Fruit fly (Drosophila melanogaster) whole organism, prepupa: ENCODE data around the gene Cortactin.
A peak's percentile ranks its signal among the peaks of the same experiment; 100 is the strongest.

Experiments
- Blimp-1 ChIP-seq: fragments of 200-800 bp; sonication (Bioruptor generic); optimal IDR thresholded peaks from 3 replicates; lab custom pipeline; 2017; ENCODE audit warnings: missing biosample characterization, missing genetic modification characterization, mild to moderate bottlenecking, moderate library complexity, missing genetic modification reagents
- CG10669 ChIP-seq: fragments of 200-800 bp; sonication (Bioruptor generic); optimal IDR thresholded peaks from 3 replicates; lab custom pipeline; 2018; ENCODE audit warnings: missing biosample characterization, mild to moderate bottlenecking, missing genetic modification characterization, moderate library complexity
- CG11294 ChIP-seq: fragments of 200-800 bp; sonication (Bioruptor generic); IDR thresholded peaks from 2 replicates; pipeline ENCODE4 v1.3.6; 2022; ENCODE audit warnings: missing biosample characterization, missing genetic modification characterization
- CG11762 ChIP-seq: fragments of 200-800 bp; sonication (Bioruptor generic); optimal IDR thresholded peaks from 3 replicates; lab custom pipeline; 2016; ENCODE audit warnings: missing biosample characterization, missing genetic modification characterization; ENCODE audit not compliant: insufficient read depth
- CG16779 ChIP-seq: fragments of 200-800 bp; sonication (Bioruptor generic); optimal IDR thresholded peaks from 3 replicates; lab custom pipeline; 2017; ENCODE audit warnings: missing biosample characterization, mild to moderate bottlenecking, missing genetic modification characterization
- CG32006 ChIP-seq: fragments of 200-800 bp; sonication (Bioruptor generic); optimal IDR thresholded peaks from 3 replicates; lab custom pipeline; 2017; ENCODE audit warnings: missing biosample characterization, mild to moderate bottlenecking, missing genetic modification characterization
- CG34406 ChIP-seq: fragments of 200-800 bp; sonication (Bioruptor generic); optimal IDR thresholded peaks from 3 replicates; lab custom pipeline; 2016; ENCODE audit warnings: missing biosample characterization, missing genetic modification characterization
- CG3919 ChIP-seq: fragments of 200-800 bp; sonication (Bioruptor generic); optimal IDR thresholded peaks from 3 replicates; lab custom pipeline; 2016; ENCODE audit warnings: missing biosample characterization, missing genetic modification characterization
- CG4318 ChIP-seq: fragments of 200-800 bp; sonication (Bioruptor generic); optimal IDR thresholded peaks from 3 replicates; lab custom pipeline; 2017; ENCODE audit warnings: missing biosample characterization, mild to moderate bottlenecking, missing genetic modification characterization
- CG6276 ChIP-seq: fragments of 200-800 bp; sonication (Bioruptor generic); optimal IDR thresholded peaks from 2 replicates; lab custom pipeline; 2017; ENCODE audit warnings: missing biosample characterization, mild to moderate bottlenecking, missing genetic modification characterization
- CG6792 ChIP-seq: fragments of 200-800 bp; sonication (Bioruptor generic); optimal IDR thresholded peaks from 3 replicates; lab custom pipeline; 2016; ENCODE audit warnings: missing biosample characterization, missing genetic modification characterization
- CG7368 ChIP-seq: fragments of 200-800 bp; sonication (Bioruptor generic); optimal IDR thresholded peaks from 3 replicates; lab custom pipeline; 2016; ENCODE audit warnings: missing biosample characterization, missing genetic modification characterization
- CG8119 ChIP-seq: fragments of 200-800 bp; sonication (Bioruptor generic); IDR thresholded peaks from 3 replicates; pipeline ENCODE4 v1.3.6; 2022; ENCODE audit warnings: missing biosample characterization, missing genetic modification characterization
- CG8319 ChIP-seq: fragments of 200-800 bp; sonication (Bioruptor generic); optimal IDR thresholded peaks from 3 replicates; lab custom pipeline; 2016; ENCODE audit warnings: missing biosample characterization, missing genetic modification characterization
- CG9139 ChIP-seq: fragments of 200-800 bp; sonication (Bioruptor generic); optimal IDR thresholded peaks from 3 replicates; lab custom pipeline; 2017; ENCODE audit warnings: missing biosample characterization, mild to moderate bottlenecking, missing genetic modification characterization
- Eip75B ChIP-seq: fragments of 200-800 bp; sonication (Bioruptor generic); optimal IDR thresholded peaks from 3 replicates; lab custom pipeline; 2016; ENCODE audit warnings: missing biosample characterization, missing genetic modification characterization
- Eip78C ChIP-seq: fragments of 200-800 bp; sonication (Bioruptor generic); peaks from one replicate; lab custom pipeline; 2016; ENCODE audit warnings: missing biosample characterization, missing genetic modification characterization
- Ets96B ChIP-seq: fragments of 200-800 bp; optimal IDR thresholded peaks from 2 replicates; lab custom pipeline; 2019; ENCODE audit warnings: missing biosample characterization, mild to moderate bottlenecking, missing genetic modification characterization, moderate library complexity
- Hr38 ChIP-seq: sonication (Bioruptor generic); optimal IDR thresholded peaks from 2 replicates; lab custom pipeline; 2016; ENCODE audit warnings: missing biosample characterization, missing genetic modification characterization
- Hr39 ChIP-seq: fragments of 200-800 bp; sonication (Bioruptor generic); optimal IDR thresholded peaks from 2 replicates; lab custom pipeline; 2016; ENCODE audit warnings: missing biosample characterization, missing genetic modification characterization
- Lpt ChIP-seq: fragments of 200-800 bp; sonication (Bioruptor generic); optimal IDR thresholded peaks from 3 replicates; lab custom pipeline; 2016; ENCODE audit warnings: missing biosample characterization, missing genetic modification characterization
- Met ChIP-seq: fragments of 200-800 bp; sonication (Bioruptor generic); optimal IDR thresholded peaks from 3 replicates; lab custom pipeline; 2016; ENCODE audit warnings: missing biosample characterization, missing genetic modification characterization
- OdsH ChIP-seq: fragments of 200-800 bp; sonication (Bioruptor generic); optimal IDR thresholded peaks from 3 replicates; lab custom pipeline; 2016; ENCODE audit warnings: missing biosample characterization, missing genetic modification characterization
- Sox102F ChIP-seq: fragments of 200-800 bp; sonication (Bioruptor generic); optimal IDR thresholded peaks from 2 replicates; lab custom pipeline; 2016; ENCODE audit warnings: missing biosample characterization, mild to moderate bottlenecking, missing genetic modification characterization
- Sox14 ChIP-seq: fragments of 200-800 bp; sonication (Bioruptor generic); optimal IDR thresholded peaks from 3 replicates; lab custom pipeline; 2016; ENCODE audit warnings: missing biosample characterization, missing genetic modification characterization
- Sox15 ChIP-seq: fragments of 200-800 bp; sonication (Bioruptor generic); optimal IDR thresholded peaks from 3 replicates; lab custom pipeline; 2016; ENCODE audit warnings: missing biosample characterization, missing genetic modification characterization
- dac ChIP-seq: fragments of 200-800 bp; sonication (Bioruptor generic); optimal IDR thresholded peaks from 2 replicates; lab custom pipeline; 2017; ENCODE audit warnings: missing biosample characterization, mild to moderate bottlenecking, missing genetic modification characterization
- dsx ChIP-seq: fragments of 200-800 bp; optimal IDR thresholded peaks from 3 replicates; lab custom pipeline; 2019; ENCODE audit warnings: missing biosample characterization, mild to moderate bottlenecking, missing genetic modification characterization, moderate library complexity; ENCODE audit not compliant: poor library complexity, severe bottlenecking
- eg ChIP-seq: fragments of 200-800 bp; sonication (Bioruptor generic); IDR thresholded peaks from 3 replicates; pipeline ENCODE4 v1.3.6; 2022; ENCODE audit warnings: missing biosample characterization, missing genetic modification characterization
- esn ChIP-seq: fragments of 200-800 bp; sonication (Bioruptor generic); optimal IDR thresholded peaks from 2 replicates; lab custom pipeline; 2016; ENCODE audit warnings: missing biosample characterization, mild to moderate bottlenecking, missing genetic modification characterization, moderate library complexity
- fd85E ChIP-seq: fragments of 200-800 bp; sonication (Bioruptor generic); optimal IDR thresholded peaks from 3 replicates; lab custom pipeline; 2016; ENCODE audit warnings: missing biosample characterization, missing genetic modification characterization
- fkh ChIP-seq: fragments of 200-800 bp; sonication (Bioruptor generic); optimal IDR thresholded peaks from 3 replicates; lab custom pipeline; 2017; ENCODE audit warnings: missing biosample characterization, mild to moderate bottlenecking, missing genetic modification characterization, moderate library complexity
- lz ChIP-seq: fragments of 200-800 bp; sonication (Bioruptor generic); optimal IDR thresholded peaks from 3 replicates; lab custom pipeline; 2016; ENCODE audit warnings: missing biosample characterization, missing genetic modification characterization
- net ChIP-seq: fragments of 200-800 bp; sonication (Bioruptor generic); optimal IDR thresholded peaks from 3 replicates; lab custom pipeline; 2016; ENCODE audit warnings: missing biosample characterization, missing genetic modification characterization
- pdm3 ChIP-seq: fragments of 200-800 bp; sonication (Bioruptor generic); optimal IDR thresholded peaks from 3 replicates; lab custom pipeline; 2016; ENCODE audit warnings: missing biosample characterization, missing genetic modification characterization
- salr ChIP-seq, 2 experiments: fragments of 200-800 bp; sonication (Bioruptor generic); optimal IDR thresholded peaks; 3 replicates each; lab custom pipeline; 2016 to 2018; ENCODE audit warnings: missing biosample characterization in 2 of 2, missing genetic modification characterization in 2 of 2, mild to moderate bottlenecking in 1 of 2
- spab ChIP-seq: fragments of 200-800 bp; sonication (Bioruptor generic); optimal IDR thresholded peaks from 2 replicates; lab custom pipeline; 2017; ENCODE audit warnings: missing biosample characterization, mild to moderate bottlenecking, missing genetic modification characterization, missing genetic modification reagents
- svp ChIP-seq: fragments of 200-800 bp; sonication (Bioruptor generic); peaks from one replicate; lab custom pipeline; 2016; ENCODE audit warnings: missing biosample characterization, missing genetic modification characterization
- vri ChIP-seq: fragments of 200-800 bp; sonication (Bioruptor generic); optimal IDR thresholded peaks from 3 replicates; lab custom pipeline; 2016; ENCODE audit warnings: missing biosample characterization, mild to moderate bottlenecking, missing genetic modification characterization

The Cortactin gene

DNA sequence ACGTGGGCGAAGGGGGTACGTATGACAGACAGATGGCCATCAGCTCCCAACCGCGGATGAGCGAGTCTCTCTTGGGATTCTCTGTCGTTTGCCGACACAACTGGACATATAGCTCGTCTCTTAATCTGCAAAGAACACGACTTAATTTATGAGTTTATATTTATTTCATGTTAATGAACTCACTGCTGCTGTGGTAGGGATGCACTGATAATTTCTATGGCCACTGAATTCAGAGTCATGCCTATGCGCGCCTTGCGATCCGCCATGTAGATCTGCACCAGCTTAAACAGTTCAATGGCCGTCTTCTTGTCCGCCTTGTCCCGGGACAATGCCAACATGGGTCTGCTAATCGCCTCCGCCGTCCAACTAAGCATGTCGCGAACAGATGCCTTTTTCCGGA is 20.7 kb upstream of the Cortactin start:
- no peak for TF ChIP-seq vri (GFP tag; lab: Kevin White, UChicago)
- no peak for TF ChIP-seq Sox15 (GFP tag; lab: Kevin White, UChicago)
- no peak for TF ChIP-seq Met (GFP tag; lab: Kevin White, UChicago)
- no peak for TF ChIP-seq esn (GFP tag; lab: Kevin White, UChicago)
- peak; percentile 81 for TF ChIP-seq svp
- no peak for TF ChIP-seq CG8319 (GFP tag; lab: Kevin White, UChicago)
- TF ChIP-seq CG4318 (GFP tag; lab: Kevin White, UChicago) = no peak
- TF ChIP-seq lz (GFP tag; lab: Kevin White, UChicago) = no peak

dm6 chr3R:21080876-21081586 is 16.8 kb upstream of the Cortactin start, which contains the start of gene HHEX:
Gene HHEX, minus strand, starts transcription at chr3R:21080926.
- peak; percentile 56 for TF ChIP-seq fkh (GFP tag; lab: Kevin White, UChicago)
- TF ChIP-seq vri (GFP tag; lab: Kevin White, UChicago) = peak; percentile 63
- no peak for TF ChIP-seq Sox102F

- TF ChIP-seq vri (GFP tag; lab: Kevin White, UChicago) = no peak
- TF ChIP-seq CG8119 (GFP tag; lab: Robert Waterston, UW) = no peak
- no peak for TF ChIP-seq CG6792 (GFP tag; lab: Kevin White, UChicago)
- no peak for TF ChIP-seq CG32006
- no peak for TF ChIP-seq CG11294
- no peak for TF ChIP-seq CG10669
- no peak for TF ChIP-seq OdsH (GFP tag; lab: Kevin White, UChicago)
- TF ChIP-seq pdm3 (GFP tag; lab: Kevin White, UChicago) = no peak
- TF ChIP-seq CG3919 (GFP tag; lab: Kevin White, UChicago) = no peak
- no peak for TF ChIP-seq Blimp-1
- no peak for TF ChIP-seq dac (GFP tag; lab: Kevin White, UChicago)
- TF ChIP-seq CG34406 = no peak
- no peak for TF ChIP-seq Hr39 (GFP tag; lab: Kevin White, UChicago)
- TF ChIP-seq CG9139 = no peak
- TF ChIP-seq dsx (GFP tag; lab: Kevin White, UChicago) = no peak
- no peak for TF ChIP-seq Sox14 (GFP tag; lab: Kevin White, UChicago)
- TF ChIP-seq Lpt (GFP tag; lab: Kevin White, UChicago) = no peak
- no peak for TF ChIP-seq fkh (GFP tag; lab: Kevin White, UChicago)
Observed at dm6 chr3R:21078958-21079357, 14.7 kb upstream of the Cortactin start.

DNA sequence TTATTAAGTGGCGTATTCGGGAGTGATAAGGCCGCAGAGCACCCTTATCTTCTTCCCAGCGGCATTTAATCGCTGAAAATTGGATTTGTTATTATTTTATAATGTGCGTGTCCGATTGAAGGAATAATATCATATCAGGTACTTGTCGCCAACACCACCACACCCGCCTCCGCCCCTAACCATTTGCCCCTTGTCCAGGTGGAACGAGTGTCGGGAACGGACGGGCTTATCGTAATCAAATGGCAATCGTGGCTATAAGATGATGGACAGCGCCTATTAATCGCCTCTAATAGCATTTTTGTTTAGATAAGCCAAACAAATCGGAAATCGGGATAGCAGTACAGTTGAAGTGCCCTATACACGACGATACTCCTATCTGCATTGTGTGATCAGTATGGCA is 13.9 kb upstream of the Cortactin start:
- TF ChIP-seq vri (GFP tag; lab: Kevin White, UChicago) (peak; percentile 42), pdm3 (GFP tag; lab: Kevin White, UChicago) (no peak), net (GFP tag; lab: Kevin White, UChicago) (no peak), CG32006 (no peak), eg (GFP tag; lab: Robert Waterston, UW) (no peak), CG6276 (no peak), CG7368 (GFP tag; lab: Kevin White, UChicago) (no peak), CG16779 (tag; lab: Kevin White, UChicago) (no peak)

- no peak for TF ChIP-seq CG10669
- no peak for TF ChIP-seq lz (GFP tag; lab: Kevin White, UChicago)
- no peak for TF ChIP-seq CG11294
- TF ChIP-seq CG4318 (GFP tag; lab: Kevin White, UChicago) = no peak
- no peak for TF ChIP-seq CG9139
- TF ChIP-seq fd85E (GFP tag; lab: Kevin White, UChicago) = no peak
- no peak for TF ChIP-seq Ets96B (tag; lab: Kevin White, UChicago)
- no peak for TF ChIP-seq Sox15 (GFP tag; lab: Kevin White, UChicago)
- no peak for TF ChIP-seq Hr38 (GFP tag; lab: Kevin White, UChicago)
- no peak for TF ChIP-seq CG6792 (GFP tag; lab: Kevin White, UChicago)
- no peak for TF ChIP-seq CG11762 (GFP tag; lab: Kevin White, UChicago)
- no peak for TF ChIP-seq salr (GFP tag; optimal IDR thresholded peaks at IDR 0.05; lab: Kevin White, UChicago)
- TF ChIP-seq fkh (GFP tag; lab: Kevin White, UChicago) = no peak
- no peak for TF ChIP-seq Eip75B (GFP tag; lab: Kevin White, UChicago)
- TF ChIP-seq spab (GFP tag; lab: Kevin White, UChicago) = no peak
- TF ChIP-seq Eip78C (GFP tag; lab: Kevin White, UChicago) = no peak
- no peak for TF ChIP-seq Lpt (GFP tag; lab: Kevin White, UChicago)
Observed at dm6 chr3R:21077577-21077976, 13.3 kb upstream of the Cortactin start.
